Worm (Caenorhabditis elegans) whole organism, young adult: ENCODE measurements around the gene grl-23.

ENCODE experiments used
- F10E7.11 ChIP-seq: sonication (generic microtip); optimal IDR thresholded peaks from 2 replicates; lab custom pipeline; 2017; ENCODE audit warnings: mild to moderate bottlenecking, missing genetic modification characterization, moderate library complexity, missing compliant biosample characterization
- Y56A3A.18 ChIP-seq: fragments of 200-800 bp; sonication (Bioruptor generic); IDR thresholded peaks from 2 replicates; pipeline ENCODE4 v1.3.6; 2022; ENCODE audit warnings: missing genetic modification reagents, missing genetic modification characterization, missing compliant biosample characterization
- ama-1 ChIP-seq, 3 experiments: fragments of 150-350 bp in 1 of 3; sonication (generic microtip) in 2 of 3; optimal IDR thresholded peaks; 2 replicates each; lab custom pipeline; 2014 to 2018; ENCODE audit warnings: missing biosample characterization in 2 of 3, missing genetic modification characterization in 2 of 3, missing genetic modification reagents in 2 of 3
- dpff-1 ChIP-seq: sonication (generic microtip); optimal IDR thresholded peaks from 2 replicates; lab custom pipeline; 2017; ENCODE audit warnings: mild to moderate bottlenecking, missing genetic modification characterization, missing compliant biosample characterization
- snpc-4 ChIP-seq, 5 experiments: fragments of 150-350 bp in 1 of 5; sonication (generic microtip) in 4 of 5; optimal IDR thresholded peaks; 2 replicates each; lab custom pipeline; 2014 to 2018; ENCODE audit warnings: missing genetic modification characterization in 5 of 5, missing biosample characterization in 3 of 5, antibody characterized with exemption in 2 of 5, mild to moderate bottlenecking in 2 of 5, missing compliant biosample characterization in 2 of 5, missing genotype in 2 of 5, moderate library complexity in 2 of 5, missing genetic modification reagents in 1 of 5

ce11 chrV:12599510-12600242 lies 23.0 kb upstream of the grl-23 start, which contains the start of gene C14C10.5:
- TF ChIP-seq ama-1 (optimal IDR thresholded peaks at IDR 0.05; lab: Kevin White, UChicago): no peak
- TF ChIP-seq ama-1 (GFP tag; optimal IDR thresholded peaks at IDR 0.05; lab: Kevin White, UChicago): no peak
- TF ChIP-seq snpc-4 (GFP tag; optimal IDR thresholded peaks at IDR 0.05; lab: Kevin White, UChicago): no peak
- TF ChIP-seq snpc-4 (tag; optimal IDR thresholded peaks at IDR 0.05; lab: Kevin White, UChicago): no peak
- TF ChIP-seq dpff-1 (tag; lab: Kevin White, UChicago): no peak
- no peak for TF ChIP-seq Y56A3A.18
- TF ChIP-seq F10E7.11 (tag; lab: Kevin White, UChicago): no peak
